Worm (Caenorhabditis elegans) whole organism, early embryonic: ENCODE data around the gene tyra-2.

Source experiments
- ama-1 ChIP-seq: fragments of 150-350 bp; optimal IDR thresholded peaks from 2 replicates; lab custom pipeline; 2014
- ets-7 ChIP-seq: sonication (generic microtip); optimal IDR thresholded peaks from 2 replicates; lab custom pipeline; 2016; ENCODE audit warnings: missing genotype, missing genetic modification characterization, missing compliant biosample characterization
- flt-1 ChIP-seq: fragments of 200-800 bp; sonication (Bioruptor generic); IDR thresholded peaks from 2 replicates; pipeline ENCODE4 v1.3.6; 2022; ENCODE audit warnings: missing genetic modification characterization, missing compliant biosample characterization
- hnd-1 ChIP-seq: sonication (generic microtip); optimal IDR thresholded peaks from 2 replicates; lab custom pipeline; 2016; ENCODE audit warnings: missing genetic modification characterization, missing compliant biosample characterization
- pes-1 ChIP-seq: fragments of 200-800 bp; sonication (Bioruptor generic); IDR thresholded peaks from 2 replicates; pipeline ENCODE4 v1.3.6; 2022; ENCODE audit warnings: missing genetic modification reagents, missing genetic modification characterization, missing compliant biosample characterization
- tra-4 ChIP-seq: sonication (generic microtip); optimal IDR thresholded peaks from 2 replicates; lab custom pipeline; 2017; ENCODE audit warnings: missing genetic modification characterization, missing compliant biosample characterization

DNA sequence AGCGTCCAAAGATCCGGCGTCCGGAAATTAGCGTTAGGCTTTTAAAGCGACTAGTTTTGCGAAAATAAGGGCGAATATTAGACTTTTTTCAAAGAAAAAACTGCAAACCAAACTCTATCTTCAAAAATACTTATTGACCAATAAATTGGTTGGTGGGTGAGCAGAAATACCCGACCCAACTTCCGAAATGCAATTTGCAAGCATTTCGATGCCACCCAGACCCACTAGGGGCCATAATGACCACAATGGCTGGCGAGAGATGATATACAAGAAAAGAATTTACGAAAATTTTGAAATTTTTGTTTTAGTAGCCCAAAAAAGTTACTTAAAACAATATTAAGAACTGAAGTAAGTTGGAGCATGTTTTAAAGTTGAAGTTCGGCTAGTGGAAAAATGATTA is 35.2 kb downstream of the tyra-2 start:
- TF ChIP-seq ama-1 (lab: Kevin White, UChicago) (no peak), hnd-1 (tag; lab: Kevin White, UChicago) (no peak), tra-4 (no peak), flt-1 (GFP tag; lab: Robert Waterston, UW) (no peak), ets-7 (tag; lab: Kevin White, UChicago) (no peak), pes-1 (GFP tag; lab: Robert Waterston, UW) (no peak)
